Fruit fly (Drosophila melanogaster): ENCODE measurements around the gene spi.
A peak's percentile ranks its signal among the peaks of the same experiment; 100 is the strongest.

Gene spi

DNA sequence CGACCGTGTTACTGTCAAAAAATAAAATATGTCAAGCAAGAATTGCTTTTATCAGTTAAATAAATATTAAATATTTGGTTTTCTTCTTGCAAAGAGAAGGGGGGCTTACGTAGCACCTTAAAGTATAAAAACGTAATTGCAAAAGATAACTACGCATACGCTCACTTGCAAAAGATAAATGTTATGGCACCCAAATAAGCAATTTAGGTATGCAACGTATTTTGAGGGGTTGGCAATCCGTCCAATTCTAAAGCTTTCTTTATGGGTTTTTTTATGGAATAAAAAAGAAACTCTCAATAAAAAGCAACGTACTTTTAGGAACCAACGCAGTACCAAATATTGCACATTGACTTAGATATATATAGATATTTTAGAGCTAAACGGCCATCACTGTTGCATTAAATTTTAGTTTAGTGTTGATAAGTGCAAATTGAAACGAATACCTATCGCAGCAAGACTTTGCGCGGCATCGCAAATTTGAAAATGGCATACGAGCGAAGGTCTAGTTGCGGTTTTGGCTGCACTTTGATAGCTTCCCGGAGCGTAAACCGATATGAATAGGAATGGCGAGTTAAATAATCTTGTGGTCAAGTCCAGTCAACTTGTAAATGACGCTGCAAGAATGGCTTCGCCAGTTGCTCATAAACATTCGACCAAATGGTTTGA is 11.7 kb downstream of the spi start, which contains the start of gene CG13077 (continued):
- TF ChIP-seq twi (tag; optimal IDR thresholded peaks at IDR 0.05) (no peak), CG10267 (tag; optimal IDR thresholded peaks at IDR 0.05) (peak; percentile 87), emc (GFP tag; optimal IDR thresholded peaks at IDR 0.05) (no peak), CG7987 (GFP tag; optimal IDR thresholded peaks at IDR 0.05) (no peak), ewg (GFP tag; optimal IDR thresholded peaks at IDR 0.05) (no peak), CG4404 (GFP tag; IDR thresholded peaks at IDR 0.05) (no peak), CG8388 (GFP tag; optimal IDR thresholded peaks at IDR 0.05) (no peak), HLH4C (GFP tag; IDR thresholded peaks at IDR 0.05; ENCODE audit: partially characterized antibody) (peak; percentile 49; the same call in 2 of the 3 replicates), CG18011 (GFP tag; optimal IDR thresholded peaks at IDR 0.05) (peak; percentile 95), disco-r (GFP tag; optimal IDR thresholded peaks at IDR 0.05) (no peak), Eip74EF (GFP tag; optimal IDR thresholded peaks at IDR 0.05) (no peak), sima (GFP tag; optimal IDR thresholded peaks at IDR 0.05) (no peak), CG8290 (GFP tag; optimal IDR thresholded peaks at IDR 0.05) (peak; percentile 37), CG8290 (tag; optimal IDR thresholded peaks at IDR 0.05) (peak in 1 of 2 experiments; percentile 6), sug (tag; optimal IDR thresholded peaks at IDR 0.05) (no peak), row (GFP tag; IDR thresholded peaks at IDR 0.05) (peak; percentile 27; the same call in 1 of the 3 replicates), bsh (GFP tag; optimal IDR thresholded peaks at IDR 0.05) (no peak), CG9727 (GFP tag; optimal IDR thresholded peaks at IDR 0.05) (no peak), Trl (optimal IDR thresholded peaks at IDR 0.05) (no peak), Trl (GFP tag; optimal IDR thresholded peaks at IDR 0.05) (no peak), stwl (tag; optimal IDR thresholded peaks at IDR 0.05) (peak; percentile 99), nmo (GFP tag; optimal IDR thresholded peaks at IDR 0.05) (peak; percentile 7), kni (GFP tag; optimal IDR thresholded peaks at IDR 0.05) (no peak), CG17186 (GFP tag; optimal IDR thresholded peaks at IDR 0.05) (no peak), PHDP (tag; optimal IDR thresholded peaks at IDR 0.05) (no peak), CG11247 (GFP tag; IDR thresholded peaks at IDR 0.05) (no peak), CG2116 (GFP tag; optimal IDR thresholded peaks at IDR 0.05) (no peak), Bgb (GFP tag; IDR thresholded peaks at IDR 0.05; ENCODE audit: partially characterized antibody) (peak; percentile 59), Med (GFP tag) (peak; percentile 64), CG9609 (GFP tag; optimal IDR thresholded peaks at IDR 0.05) (no peak), run (tag; optimal IDR thresholded peaks at IDR 0.05) (no peak), CG17359 (tag; optimal IDR thresholded peaks at IDR 0.05) (no peak), CG13775 (GFP tag; optimal IDR thresholded peaks at IDR 0.05) (no peak), CG42726 (GFP tag; IDR thresholded peaks at IDR 0.05; ENCODE audit: partially characterized antibody) (no peak), ro (GFP tag; IDR thresholded peaks at IDR 0.05) (no peak), CG12219 (GFP tag; optimal IDR thresholded peaks at IDR 0.05) (no peak), CG31224 (GFP tag; IDR thresholded peaks at IDR 0.05) (no peak), dmrt99B (tag; optimal IDR thresholded peaks at IDR 0.05) (no peak), Nf-YB (GFP tag; optimal IDR thresholded peaks at IDR 0.05) (no peak), rib (GFP tag; IDR thresholded peaks at IDR 0.05) (no peak), CG14860 (GFP tag; IDR thresholded peaks at IDR 0.05; ENCODE audit: partially characterized antibody) (0 out of 3 replicates have a peak, but pooled peaks have one; percentile 46), CG15073 (GFP tag; optimal IDR thresholded peaks at IDR 0.05) (no peak), gt (GFP tag; IDR thresholded peaks at IDR 0.05) (no peak), bab2 (GFP tag; optimal IDR thresholded peaks at IDR 0.05) (no peak), Sry-β (GFP tag; optimal IDR thresholded peaks at IDR 0.05) (peak; percentile 84), Hr51 (GFP tag; optimal IDR thresholded peaks at IDR 0.05) (no peak), CG6791 (GFP tag; IDR thresholded peaks at IDR 0.05; ENCODE audit: partially characterized antibody) (peak; percentile 79), CG34422 (GFP tag; IDR thresholded peaks at IDR 0.05) (no peak), BEAF-32 (GFP tag; optimal IDR thresholded peaks at IDR 0.05) (peak; percentile 43)
